Worm (Caenorhabditis elegans): ENCODE results near the gene rsp-6.

The rsp-6 gene

ce11 chrIV:7790801-7791588 is at the start of gene rsp-6:
TSS of gene rsp-6 (minus strand) at chrIV:7791229.
- TF ChIP-seq B0310.2 (tag; optimal IDR thresholded peaks at IDR 0.05) (no peak), flt-1 (GFP tag; IDR thresholded peaks at IDR 0.05) (no peak), tra-4 (tag; optimal IDR thresholded peaks at IDR 0.05) (no peak), tbx-11 (GFP tag; IDR thresholded peaks at IDR 0.05) (no peak), hnd-1 (tag; optimal IDR thresholded peaks at IDR 0.05) (no peak), F13C5.2 (tag; optimal IDR thresholded peaks at IDR 0.05) (peak; percentile 84), tbx-37 (GFP tag; conservative IDR thresholded peaks at IDR 0.05) (no peak), hmg-4 (GFP tag; optimal IDR thresholded peaks at IDR 0.05) (no peak), ama-1 (optimal IDR thresholded peaks at IDR 0.05) (peak; percentile 41), pes-1 (GFP tag; IDR thresholded peaks at IDR 0.05) (no peak)

ce11 chrIV:7839923-7840322 is 48.9 kb upstream of the rsp-6 start:
- TF ChIP-seq pes-1 (GFP tag; IDR thresholded peaks at IDR 0.05) (no peak), scrt-1 (GFP tag; IDR thresholded peaks at IDR 0.05) (no peak), flt-1 (GFP tag; IDR thresholded peaks at IDR 0.05) (no peak), ceh-36 (tag; optimal IDR thresholded peaks at IDR 0.05) (no peak), B0310.2 (tag; optimal IDR thresholded peaks at IDR 0.05) (no peak)

ce11 chrIV:7838426-7838825 is 47.4 kb upstream of the rsp-6 start, which contains the start of gene C06A6.7:
TSS of gene C06A6.7 (minus strand) at chrIV:7838526.
- TF ChIP-seq sea-1 (GFP tag; conservative IDR thresholded peaks at IDR 0.05), result no peak
- TF ChIP-seq F13C5.2 (tag; optimal IDR thresholded peaks at IDR 0.05), result no peak
- TF ChIP-seq ceh-36 (tag; optimal IDR thresholded peaks at IDR 0.05), result no peak
- TF ChIP-seq ets-7 (tag; optimal IDR thresholded peaks at IDR 0.05), result no peak
- no peak for TF ChIP-seq tra-4 (tag; optimal IDR thresholded peaks at IDR 0.05)
- no peak for TF ChIP-seq scrt-1 (GFP tag; IDR thresholded peaks at IDR 0.05)
- TF ChIP-seq tbx-37 (GFP tag; conservative IDR thresholded peaks at IDR 0.05), result no peak
- no peak for TF ChIP-seq tbx-11 (GFP tag; IDR thresholded peaks at IDR 0.05)

- no peak for TF ChIP-seq aly-1 (tag; optimal IDR thresholded peaks at IDR 0.05)
Observed at ce11 chrIV:7836491-7836890, 45.5 kb upstream of the rsp-6 start.

- TF ChIP-seq F13C5.2 (tag; optimal IDR thresholded peaks at IDR 0.05) (no peak), hmg-4 (GFP tag; optimal IDR thresholded peaks at IDR 0.05) (peak; percentile 51)
Observed at ce11 chrIV:7836030-7836429, 45.0 kb upstream of the rsp-6 start.

- TF ChIP-seq tbx-37 (GFP tag; conservative IDR thresholded peaks at IDR 0.05) (no peak), aly-1 (tag; optimal IDR thresholded peaks at IDR 0.05) (no peak), hmg-4 (GFP tag; optimal IDR thresholded peaks at IDR 0.05) (no peak), flt-1 (GFP tag; IDR thresholded peaks at IDR 0.05) (no peak), tra-4 (tag; optimal IDR thresholded peaks at IDR 0.05) (no peak), B0310.2 (tag; optimal IDR thresholded peaks at IDR 0.05) (no peak), sea-1 (GFP tag; conservative IDR thresholded peaks at IDR 0.05) (no peak), hnd-1 (tag; optimal IDR thresholded peaks at IDR 0.05) (no peak), ets-7 (tag; optimal IDR thresholded peaks at IDR 0.05) (no peak), pes-1 (GFP tag; IDR thresholded peaks at IDR 0.05) (no peak), ceh-13 (GFP tag; optimal IDR thresholded peaks at IDR 0.05) (no peak), F13C5.2 (tag; optimal IDR thresholded peaks at IDR 0.05) (no peak), ceh-36 (tag; optimal IDR thresholded peaks at IDR 0.05) (no peak), ama-1 (optimal IDR thresholded peaks at IDR 0.05) (no peak), hmbx-1 (tag; optimal IDR thresholded peaks at IDR 0.05) (no peak), scrt-1 (GFP tag; IDR thresholded peaks at IDR 0.05) (no peak), tbx-11 (GFP tag; IDR thresholded peaks at IDR 0.05) (no peak)
Observed at ce11 chrIV:7834625-7835228, 43.7 kb upstream of the rsp-6 start, which contains the start of gene erp-44.2. TSS of gene erp-44.2 (minus strand) at chrIV:7834675.

ce11 chrIV:7830151-7830550 is 39.1 kb upstream of the rsp-6 start, which contains the start of gene mvb-12:
TSS of gene mvb-12 (plus strand) at chrIV:7830525.
- no peak for TF ChIP-seq hmg-4 (GFP tag; optimal IDR thresholded peaks at IDR 0.05)
- no peak for TF ChIP-seq ceh-13 (GFP tag; optimal IDR thresholded peaks at IDR 0.05)

- TF ChIP-seq B0310.2 (tag; optimal IDR thresholded peaks at IDR 0.05), result no peak
- no peak for TF ChIP-seq ets-7 (tag; optimal IDR thresholded peaks at IDR 0.05)
- no peak for TF ChIP-seq hmbx-1 (tag; optimal IDR thresholded peaks at IDR 0.05)
- no peak for TF ChIP-seq sea-1 (GFP tag; conservative IDR thresholded peaks at IDR 0.05)
- TF ChIP-seq hnd-1 (tag; optimal IDR thresholded peaks at IDR 0.05), result no peak
- no peak for TF ChIP-seq aly-1 (tag; optimal IDR thresholded peaks at IDR 0.05)
- TF ChIP-seq scrt-1 (GFP tag; IDR thresholded peaks at IDR 0.05), result no peak
- TF ChIP-seq tbx-37 (GFP tag; conservative IDR thresholded peaks at IDR 0.05), result no peak
- TF ChIP-seq tbx-11 (GFP tag; IDR thresholded peaks at IDR 0.05), result no peak
- TF ChIP-seq hmg-4 (GFP tag; optimal IDR thresholded peaks at IDR 0.05), result no peak
- no peak for TF ChIP-seq ceh-36 (tag; optimal IDR thresholded peaks at IDR 0.05)
- no peak for TF ChIP-seq tra-4 (tag; optimal IDR thresholded peaks at IDR 0.05)
- TF ChIP-seq ceh-13 (GFP tag; optimal IDR thresholded peaks at IDR 0.05), result no peak
- no peak for TF ChIP-seq F13C5.2 (tag; optimal IDR thresholded peaks at IDR 0.05)
- no peak for TF ChIP-seq flt-1 (GFP tag; IDR thresholded peaks at IDR 0.05)
Observed at ce11 chrIV:7829275-7829938, 38.4 kb upstream of the rsp-6 start, which contains the start of gene C06A6.4. TSS of gene C06A6.4 (minus strand) at chrIV:7829298.
